Worm (Caenorhabditis elegans) whole organism, L2 larva: ENCODE data around the gene sre-34.

Experiments
- ama-1 ChIP-seq: fragments of 150-350 bp; optimal IDR thresholded peaks from 2 replicates; lab custom pipeline; 2018; ENCODE audit warnings: inconsistent platforms
- blmp-1 ChIP-seq: sonication (generic microtip); optimal IDR thresholded peaks from 2 replicates; lab custom pipeline; 2017; ENCODE audit warnings: missing genetic modification characterization, mild to moderate bottlenecking, missing compliant biosample characterization, antibody characterized with exemption, moderate library complexity; ENCODE audit not compliant: insufficient read depth
- elt-1 ChIP-seq: fragments of 150-350 bp; optimal IDR thresholded peaks from 2 replicates; lab custom pipeline; 2014; ENCODE audit warnings: missing biosample characterization, missing genetic modification characterization
- lin-13 ChIP-seq: fragments of 150-350 bp; optimal IDR thresholded peaks from 2 replicates; lab custom pipeline; 2014; ENCODE audit warnings: missing biosample characterization, missing genetic modification reagents, missing genetic modification characterization
- mab-5 ChIP-seq: fragments of 150-350 bp; optimal IDR thresholded peaks from 2 replicates; lab custom pipeline; 2014; ENCODE audit warnings: missing biosample characterization, missing genetic modification characterization
- nhr-12 ChIP-seq: fragments of 150-350 bp; optimal IDR thresholded peaks from 2 replicates; lab custom pipeline; 2014; ENCODE audit warnings: missing biosample characterization, missing genetic modification characterization
- nhr-21 ChIP-seq: fragments of 150-350 bp; optimal IDR thresholded peaks from 2 replicates; lab custom pipeline; 2014; ENCODE audit warnings: missing biosample characterization, missing genetic modification characterization
- nhr-237 ChIP-seq: fragments of 150-350 bp; optimal IDR thresholded peaks from 2 replicates; lab custom pipeline; 2014; ENCODE audit warnings: missing biosample characterization, missing genetic modification characterization
- nhr-25 ChIP-seq: fragments of 150-350 bp; sonication (generic microtip); optimal IDR thresholded peaks from 3 replicates; lab custom pipeline; 2014; ENCODE audit warnings: missing biosample characterization, missing genetic modification characterization
- nhr-6 ChIP-seq: fragments of 150-350 bp; optimal IDR thresholded peaks from 2 replicates; lab custom pipeline; 2014; ENCODE audit warnings: missing biosample characterization, missing genetic modification characterization
- nhr-77 ChIP-seq: fragments of 150-350 bp; optimal IDR thresholded peaks from 2 replicates; lab custom pipeline; 2014; ENCODE audit warnings: missing biosample characterization, missing genetic modification characterization
- unc-62 ChIP-seq: fragments of 150-350 bp; optimal IDR thresholded peaks from 2 replicates; lab custom pipeline; 2014; ENCODE audit warnings: missing biosample characterization, missing genetic modification reagents, missing genetic modification characterization
- ztf-11 ChIP-seq: sonication (generic microtip); optimal IDR thresholded peaks from 2 replicates; lab custom pipeline; 2017; ENCODE audit warnings: missing biosample characterization, missing genetic modification characterization

ce11 chrII:12438441-12438840 is 11.5 kb upstream of the sre-34 start, which contains the start of gene Y57A10C.9:
- TF ChIP-seq ztf-11 (tag; lab: Kevin White, UChicago): no peak
- TF ChIP-seq nhr-12 (tag; lab: Kevin White, UChicago): no peak
- no peak for TF ChIP-seq nhr-6 (tag; lab: Kevin White, UChicago)
- TF ChIP-seq nhr-21 (tag; lab: Kevin White, UChicago): no peak
- no peak for TF ChIP-seq elt-1 (tag; lab: Kevin White, UChicago)
- TF ChIP-seq blmp-1 (tag; lab: Kevin White, UChicago): no peak
- TF ChIP-seq lin-13 (GFP tag; lab: Kevin White, UChicago): no peak
- TF ChIP-seq ama-1 (lab: Kevin White, UChicago): no peak
- TF ChIP-seq nhr-77 (tag; lab: Kevin White, UChicago): no peak
- TF ChIP-seq mab-5 (tag; lab: Kevin White, UChicago): no peak
- TF ChIP-seq nhr-25 (tag; lab: Kevin White, UChicago): no peak
- no peak for TF ChIP-seq unc-62
- TF ChIP-seq nhr-237 (tag; lab: Kevin White, UChicago): no peak
